Worm (Caenorhabditis elegans) whole organism, L3 larva: Measurements from ENCODE around the gene W09H1.3.

Experiments
- R02D3.7 ChIP-seq: fragments of 150-350 bp; optimal IDR thresholded peaks from 2 replicates; lab custom pipeline; 2014; ENCODE audit warnings: missing biosample characterization, missing genetic modification characterization
- ZK546.5 ChIP-seq: sonication (generic microtip); optimal IDR thresholded peaks from 2 replicates; lab custom pipeline; 2017; ENCODE audit warnings: missing biosample characterization, missing genetic modification characterization
- aly-2 ChIP-seq: fragments of 150-350 bp; optimal IDR thresholded peaks from 2 replicates; lab custom pipeline; 2014; ENCODE audit warnings: missing biosample characterization, missing genetic modification characterization
- ama-1 ChIP-seq: fragments of 150-350 bp; optimal IDR thresholded peaks from 2 replicates; lab custom pipeline; 2018
- ceh-16 ChIP-seq: sonication (generic microtip); optimal IDR thresholded peaks from 2 replicates; lab custom pipeline; 2017; ENCODE audit warnings: missing biosample characterization, missing genetic modification characterization
- ceh-28 ChIP-seq: fragments of 150-350 bp; optimal IDR thresholded peaks from 2 replicates; lab custom pipeline; 2014; ENCODE audit warnings: missing biosample characterization, missing genetic modification reagents, missing genetic modification characterization
- ceh-82 ChIP-seq: fragments of 150-350 bp; optimal IDR thresholded peaks from 2 replicates; lab custom pipeline; 2014; ENCODE audit warnings: missing biosample characterization, missing genetic modification characterization
- ceh-9 ChIP-seq: sonication (generic microtip); optimal IDR thresholded peaks from 2 replicates; lab custom pipeline; 2018; ENCODE audit warnings: missing biosample characterization, missing genetic modification characterization
- daf-12 ChIP-seq: fragments of 150-350 bp; optimal IDR thresholded peaks from 2 replicates; lab custom pipeline; 2014; ENCODE audit warnings: missing biosample characterization, missing genetic modification reagents, missing genetic modification characterization
- egl-27 ChIP-seq: sonication (generic microtip); optimal IDR thresholded peaks from 4 replicates; lab custom pipeline; 2017; ENCODE audit warnings: missing biosample characterization, missing genetic modification reagents, missing genetic modification characterization
- egl-5 ChIP-seq: fragments of 150-350 bp; optimal IDR thresholded peaks from 2 replicates; lab custom pipeline; 2017; ENCODE audit warnings: missing biosample characterization, missing genetic modification reagents, missing genetic modification characterization, inconsistent platforms
- elt-1 ChIP-seq: fragments of 150-350 bp; optimal IDR thresholded peaks from 2 replicates; lab custom pipeline; 2014; ENCODE audit warnings: missing biosample characterization, missing genetic modification characterization
- elt-2 ChIP-seq: sonication (generic microtip); optimal IDR thresholded peaks from 2 replicates; lab custom pipeline; 2016; ENCODE audit warnings: missing genetic modification reagents, mild to moderate bottlenecking, missing genetic modification characterization, missing compliant biosample characterization
- elt-3 ChIP-seq, 3 experiments: fragments of 150-350 bp in 1 of 3; sonication (generic microtip) in 2 of 3; optimal IDR thresholded peaks; 2 replicates in 2 of 3; 4 replicates in 1 of 3; lab custom pipeline; 2014 to 2017; ENCODE audit warnings: missing biosample characterization in 3 of 3, missing genetic modification characterization in 3 of 3
- eor-1 ChIP-seq, 2 experiments: fragments of 150-350 bp; optimal IDR thresholded peaks; 2 replicates each; lab custom pipeline; 2014 to 2018; ENCODE audit warnings: missing biosample characterization in 2 of 2, missing genetic modification characterization in 2 of 2
- fkh-10 ChIP-seq: sonication (generic microtip); optimal IDR thresholded peaks from 2 replicates; lab custom pipeline; 2017; ENCODE audit warnings: missing biosample characterization, missing genetic modification reagents, missing genetic modification characterization
- fkh-2 ChIP-seq: fragments of 150-350 bp; optimal IDR thresholded peaks from 2 replicates; lab custom pipeline; 2014; ENCODE audit warnings: missing biosample characterization, missing genetic modification reagents, missing genetic modification characterization
- hmg-11 ChIP-seq: sonication (generic microtip); optimal IDR thresholded peaks from 2 replicates; lab custom pipeline; 2016; ENCODE audit warnings: missing genetic modification characterization, missing compliant biosample characterization
- jun-1 ChIP-seq: fragments of 150-350 bp; optimal IDR thresholded peaks from 2 replicates; lab custom pipeline; 2014; ENCODE audit warnings: missing biosample characterization, missing genetic modification reagents, missing genetic modification characterization
- lin-15B ChIP-seq: fragments of 150-350 bp; optimal IDR thresholded peaks from 2 replicates; lab custom pipeline; 2014; ENCODE audit warnings: missing biosample characterization, missing genetic modification characterization
- lin-39 ChIP-seq: fragments of 150-350 bp; optimal IDR thresholded peaks from 2 replicates; lab custom pipeline; 2018; ENCODE audit warnings: missing biosample characterization, missing genetic modification reagents, missing genetic modification characterization
- lsy-12 ChIP-seq: sonication (generic microtip); optimal IDR thresholded peaks from 2 replicates; lab custom pipeline; 2016; ENCODE audit warnings: mild to moderate bottlenecking, missing genetic modification characterization, missing compliant biosample characterization
- mdl-1 ChIP-seq: fragments of 150-350 bp; optimal IDR thresholded peaks from 2 replicates; lab custom pipeline; 2014; ENCODE audit warnings: missing biosample characterization, missing genetic modification characterization
- mml-1 ChIP-seq: fragments of 150-350 bp; sonication (generic microtip); optimal IDR thresholded peaks from 3 replicates; lab custom pipeline; 2014; ENCODE audit warnings: missing biosample characterization, missing genetic modification characterization
- nfya-1 ChIP-seq: sonication (generic microtip); optimal IDR thresholded peaks from 2 replicates; lab custom pipeline; 2017; ENCODE audit warnings: missing genetic modification characterization, mild to moderate bottlenecking, missing compliant biosample characterization, antibody characterized with exemption, moderate library complexity; ENCODE audit not compliant: insufficient read depth
- nhr-11 ChIP-seq: fragments of 150-350 bp; optimal IDR thresholded peaks from 2 replicates; lab custom pipeline; 2014; ENCODE audit warnings: missing biosample characterization, missing genetic modification characterization
- nhr-12 ChIP-seq: fragments of 150-350 bp; optimal IDR thresholded peaks from 2 replicates; lab custom pipeline; 2014; ENCODE audit warnings: missing biosample characterization, missing genetic modification characterization
- nhr-23 ChIP-seq: fragments of 150-350 bp; optimal IDR thresholded peaks from 2 replicates; lab custom pipeline; 2014; ENCODE audit warnings: missing biosample characterization, missing genetic modification reagents, missing genetic modification characterization
- nhr-237 ChIP-seq: fragments of 150-350 bp; optimal IDR thresholded peaks from 2 replicates; lab custom pipeline; 2014; ENCODE audit warnings: missing biosample characterization, missing genetic modification characterization
- nhr-25 ChIP-seq: sonication (generic microtip); optimal IDR thresholded peaks from 2 replicates; lab custom pipeline; 2017; ENCODE audit warnings: missing biosample characterization, missing genetic modification characterization
- nhr-28 ChIP-seq: fragments of 150-350 bp; optimal IDR thresholded peaks from 2 replicates; lab custom pipeline; 2014; ENCODE audit warnings: missing biosample characterization, missing genetic modification characterization
- nhr-43 ChIP-seq: sonication (generic microtip); optimal IDR thresholded peaks from 2 replicates; lab custom pipeline; 2016; ENCODE audit warnings: mild to moderate bottlenecking, missing genetic modification characterization, missing compliant biosample characterization; ENCODE audit not compliant: poor library complexity, severe bottlenecking
- nhr-67 ChIP-seq: fragments of 150-350 bp; optimal IDR thresholded peaks from 2 replicates; lab custom pipeline; 2014; ENCODE audit warnings: missing biosample characterization, missing genetic modification characterization
- nhr-76 ChIP-seq: fragments of 150-350 bp; sonication (generic microtip); optimal IDR thresholded peaks from 5 replicates; lab custom pipeline; 2014; ENCODE audit warnings: missing biosample characterization, missing genetic modification characterization
- nhr-77 ChIP-seq: fragments of 150-350 bp; optimal IDR thresholded peaks from 2 replicates; lab custom pipeline; 2014; ENCODE audit warnings: missing biosample characterization, missing genetic modification characterization
- pha-4 ChIP-seq: fragments of 150-350 bp; optimal IDR thresholded peaks from 2 replicates; lab custom pipeline; 2014; ENCODE audit warnings: missing biosample characterization, missing genetic modification reagents, missing genetic modification characterization
- pqm-1 ChIP-seq: fragments of 150-350 bp; optimal IDR thresholded peaks from 2 replicates; lab custom pipeline; 2017; ENCODE audit warnings: missing biosample characterization, missing genetic modification characterization, inconsistent platforms
- skn-1 ChIP-seq: fragments of 150-350 bp; optimal IDR thresholded peaks from 2 replicates; lab custom pipeline; 2014; ENCODE audit warnings: missing biosample characterization, missing genetic modification characterization
- snpc-4 ChIP-seq: fragments of 150-350 bp; optimal IDR thresholded peaks from 2 replicates; lab custom pipeline; 2014; ENCODE audit warnings: missing biosample characterization, missing genetic modification characterization
- tbx-2 ChIP-seq: sonication (generic microtip); optimal IDR thresholded peaks from 2 replicates; lab custom pipeline; 2016; ENCODE audit warnings: mild to moderate bottlenecking, missing genetic modification characterization, missing compliant biosample characterization
- ztf-11 ChIP-seq: fragments of 150-350 bp; optimal IDR thresholded peaks from 2 replicates; lab custom pipeline; 2014; ENCODE audit warnings: missing biosample characterization, missing genetic modification characterization

The W09H1.3 gene

ce11 chrII:13184129-13184528, at the start of gene W09H1.3:
Gene W09H1.3, plus strand, starts transcription at chrII:13184429.
- TF ChIP-seq lsy-12 (tag; lab: Kevin White, UChicago): no peak
- TF ChIP-seq nhr-43: no peak
- no peak for TF ChIP-seq mdl-1 (tag; lab: Kevin White, UChicago)
- no peak for TF ChIP-seq elt-3 (tag; optimal IDR thresholded peaks at IDR 0.05; lab: Kevin White, UChicago)
- TF ChIP-seq skn-1: no peak
- no peak for TF ChIP-seq aly-2 (tag; lab: Kevin White, UChicago)
- TF ChIP-seq nhr-23 (tag; lab: Kevin White, UChicago): no peak
- no peak for TF ChIP-seq elt-2
- no peak for TF ChIP-seq nhr-11
- no peak for TF ChIP-seq ZK546.5 (tag; lab: Kevin White, UChicago)

ce11 chrII:13139573-13139972, 44.7 kb upstream of the W09H1.3 start:
- peak; percentile 28 for TF ChIP-seq nhr-43
- no peak for TF ChIP-seq pha-4 (tag; lab: Kevin White, UChicago)
- no peak for TF ChIP-seq lin-39 (tag; lab: Kevin White, UChicago)
- TF ChIP-seq snpc-4 (tag; lab: Kevin White, UChicago): no peak
- TF ChIP-seq egl-5: no peak
- peak; percentile 51 for TF ChIP-seq ama-1 (lab: Kevin White, UChicago)

ce11 chrII:13142372-13142771, 41.9 kb upstream of the W09H1.3 start:
- TF ChIP-seq pha-4 (tag; lab: Kevin White, UChicago) (no peak), lin-15B (tag; lab: Kevin White, UChicago) (no peak), R02D3.7 (tag; lab: Kevin White, UChicago) (no peak), elt-3 (tag; optimal IDR thresholded peaks at IDR 0.05; lab: Kevin White, UChicago) (no peak), mdl-1 (tag; lab: Kevin White, UChicago) (no peak), elt-1 (no peak), nhr-11 (no peak), nfya-1 (no peak), nhr-237 (tag; lab: Kevin White, UChicago) (no peak), mml-1 (tag; lab: Kevin White, UChicago) (no peak), ama-1 (lab: Kevin White, UChicago) (no peak), ceh-9 (tag; lab: Kevin White, UChicago) (no peak), nhr-25 (tag; lab: Kevin White, UChicago) (no peak), ceh-16 (no peak), nhr-23 (tag; lab: Kevin White, UChicago) (no peak), tbx-2 (tag; lab: Kevin White, UChicago) (no peak)
- TF ChIP-seq, all 47 proteins: peak for 0

- TF ChIP-seq ZK546.5 (tag; lab: Kevin White, UChicago) (no peak), nhr-23 (tag; lab: Kevin White, UChicago) (peak; percentile 14), nhr-43 (peak; percentile 82)
These were observed 39.0 kb upstream of the W09H1.3 start, which contains the start of gene mltn-1 for ce11 chrII:13145204-13145603. Gene mltn-1, minus strand, starts transcription at chrII:13145225.

- TF ChIP-seq fkh-10 (GFP tag; lab: Kevin White, UChicago) (no peak), nhr-25 (tag; lab: Kevin White, UChicago) (no peak), lsy-12 (tag; lab: Kevin White, UChicago) (no peak), nhr-76 (tag; lab: Kevin White, UChicago) (no peak), ceh-82 (no peak), snpc-4 (tag; lab: Kevin White, UChicago) (no peak), aly-2 (tag; lab: Kevin White, UChicago) (no peak), ztf-11 (no peak), nfya-1 (no peak), nhr-43 (peak; percentile 32), ceh-28 (tag; lab: Kevin White, UChicago) (no peak), elt-3 (tag; optimal IDR thresholded peaks at IDR 0.05; lab: Kevin White, UChicago) (peak in 1 of 3 experiments; percentile 48), skn-1 (no peak), elt-2 (no peak), eor-1 (tag; optimal IDR thresholded peaks at IDR 0.05; lab: Kevin White, UChicago) (no peak), nhr-23 (tag; lab: Kevin White, UChicago) (peak; percentile 37)
These were observed 36.0 kb upstream of the W09H1.3 start for ce11 chrII:13148247-13148646.

ce11 chrII:13149965-13150364, 34.3 kb upstream of the W09H1.3 start:
- TF ChIP-seq R02D3.7 (tag; lab: Kevin White, UChicago) (no peak), mdl-1 (tag; lab: Kevin White, UChicago) (no peak), nhr-77 (tag; lab: Kevin White, UChicago) (no peak), ZK546.5 (tag; lab: Kevin White, UChicago) (no peak), nhr-25 (tag; lab: Kevin White, UChicago) (no peak), mml-1 (tag; lab: Kevin White, UChicago) (no peak), snpc-4 (tag; lab: Kevin White, UChicago) (no peak), nhr-43 (peak; percentile 83), jun-1 (peak; percentile 8), egl-27 (no peak), tbx-2 (tag; lab: Kevin White, UChicago) (no peak), hmg-11 (tag; lab: Kevin White, UChicago) (no peak), nhr-23 (tag; lab: Kevin White, UChicago) (peak; percentile 40), nhr-67 (tag; lab: Kevin White, UChicago) (no peak), pqm-1 (tag; lab: Kevin White, UChicago) (no peak), fkh-2 (tag; lab: Kevin White, UChicago) (no peak), daf-12 (tag; lab: Kevin White, UChicago) (no peak), ceh-16 (no peak), nhr-28 (tag; lab: Kevin White, UChicago) (no peak), ceh-82 (no peak), nhr-12 (tag; lab: Kevin White, UChicago) (no peak), ceh-28 (tag; lab: Kevin White, UChicago) (no peak), lin-39 (tag; lab: Kevin White, UChicago) (no peak), skn-1 (no peak)
